Worm (Caenorhabditis elegans) whole organism, L1 larva: ENCODE measurements around the gene nhr-57.
A peak's percentile ranks its signal among the peaks of the same experiment; 100 is the strongest.

Experiments
- C04F5.9 ChIP-seq: sonication (generic microtip); optimal IDR thresholded peaks from 2 replicates; lab custom pipeline; 2016; ENCODE audit warnings: missing genetic modification characterization, missing compliant biosample characterization
- C34B4.2 ChIP-seq: sonication (generic microtip); optimal IDR thresholded peaks from 2 replicates; lab custom pipeline; 2017; ENCODE audit warnings: mild to moderate bottlenecking, missing genetic modification characterization, missing compliant biosample characterization
- aly-2 ChIP-seq: fragments of 150-350 bp; optimal IDR thresholded peaks from 2 replicates; lab custom pipeline; 2014; ENCODE audit warnings: missing biosample characterization, missing genetic modification characterization
- ama-1 ChIP-seq: fragments of 150-350 bp; optimal IDR thresholded peaks from 2 replicates; lab custom pipeline; 2014
- blmp-1 ChIP-seq: fragments of 150-350 bp; optimal IDR thresholded peaks from 2 replicates; lab custom pipeline; 2014; ENCODE audit warnings: missing biosample characterization, missing genetic modification characterization
- ceh-8 ChIP-seq: fragments of 200-800 bp; sonication (Bioruptor generic); optimal IDR thresholded peaks from 2 replicates; lab custom pipeline; 2018; ENCODE audit warnings: mild to moderate bottlenecking, missing genetic modification characterization, moderate library complexity, missing compliant biosample characterization
- ceh-90 ChIP-seq: sonication (generic microtip); optimal IDR thresholded peaks from 2 replicates; lab custom pipeline; 2016; ENCODE audit warnings: missing genetic modification characterization, missing compliant biosample characterization
- dsc-1 ChIP-seq: sonication (generic microtip); optimal IDR thresholded peaks from 2 replicates; lab custom pipeline; 2016; ENCODE audit warnings: mild to moderate bottlenecking, missing genetic modification characterization, missing compliant biosample characterization
- egl-27 ChIP-seq, 2 experiments: fragments of 150-350 bp in 1 of 2; sonication (generic microtip); optimal IDR thresholded peaks; 3 replicates each; lab custom pipeline; 2017 to 2018; ENCODE audit warnings: missing biosample characterization in 2 of 2, missing genetic modification characterization in 2 of 2, missing genetic modification reagents in 2 of 2
- elt-3 ChIP-seq, 6 experiments: fragments of 150-350 bp in 1 of 6; sonication (generic microtip); optimal IDR thresholded peaks; 2 replicates each; lab custom pipeline; 2017 to 2018; ENCODE audit warnings: missing biosample characterization in 6 of 6, missing genetic modification characterization in 6 of 6, inconsistent platforms in 1 of 6
- ets-5 ChIP-seq: fragments of 200-800 bp; sonication (Bioruptor generic); IDR thresholded peaks from 2 replicates; pipeline ENCODE4 v1.3.6; 2022; ENCODE audit warnings: missing genetic modification characterization, missing compliant biosample characterization
- fkh-4 ChIP-seq: sonication (generic microtip); optimal IDR thresholded peaks from 2 replicates; lab custom pipeline; 2016; ENCODE audit warnings: missing compliant biosample characterization, missing genetic modification characterization, borderline replicate concordance
- fkh-8 ChIP-seq: sonication (generic microtip); optimal IDR thresholded peaks from 2 replicates; lab custom pipeline; 2016; ENCODE audit warnings: mild to moderate bottlenecking, missing genetic modification characterization, missing compliant biosample characterization
- fos-1 ChIP-seq: fragments of 150-350 bp; optimal IDR thresholded peaks from 2 replicates; lab custom pipeline; 2014; ENCODE audit warnings: missing biosample characterization, missing genetic modification characterization
- hlh-17 ChIP-seq: fragments of 200-800 bp; sonication (Bioruptor generic); optimal IDR thresholded peaks from 2 replicates; lab custom pipeline; 2018; ENCODE audit warnings: missing genetic modification characterization, mild to moderate bottlenecking, missing compliant biosample characterization, moderate library complexity, borderline replicate concordance
- irx-1 ChIP-seq: sonication (generic microtip); optimal IDR thresholded peaks from 2 replicates; lab custom pipeline; 2016; ENCODE audit warnings: missing genetic modification characterization, missing compliant biosample characterization
- isw-1 ChIP-seq: fragments of 200-800 bp; sonication (Bioruptor generic); IDR thresholded peaks from 2 replicates; pipeline ENCODE4 v1.3.6; 2022; ENCODE audit warnings: missing genetic modification characterization, missing compliant biosample characterization
- jun-1 ChIP-seq: fragments of 150-350 bp; optimal IDR thresholded peaks from 2 replicates; lab custom pipeline; 2014; ENCODE audit warnings: missing biosample characterization, missing genetic modification reagents, missing genetic modification characterization
- lin-14 ChIP-seq: fragments of 200-800 bp; sonication (Bioruptor generic); optimal IDR thresholded peaks from 2 replicates; lab custom pipeline; 2018; ENCODE audit warnings: mild to moderate bottlenecking, missing genetic modification characterization, moderate library complexity, missing compliant biosample characterization
- lin-39 ChIP-seq: fragments of 150-350 bp; optimal IDR thresholded peaks from 2 replicates; lab custom pipeline; 2014; ENCODE audit warnings: missing biosample characterization, missing genetic modification reagents, missing genetic modification characterization
- lir-3 ChIP-seq: sonication (generic microtip); optimal IDR thresholded peaks from 2 replicates; lab custom pipeline; 2016; ENCODE audit warnings: mild to moderate bottlenecking, missing genetic modification characterization, moderate library complexity, missing compliant biosample characterization; ENCODE audit not compliant: poor library complexity
- lsy-2 ChIP-seq, 2 experiments: fragments of 150-350 bp; optimal IDR thresholded peaks; 2 replicates each; lab custom pipeline; 2014; ENCODE audit warnings: missing biosample characterization in 2 of 2, missing genetic modification characterization in 2 of 2
- mef-2 ChIP-seq: fragments of 150-350 bp; optimal IDR thresholded peaks from 2 replicates; lab custom pipeline; 2014; ENCODE audit warnings: missing biosample characterization, missing genetic modification characterization
- mep-1 ChIP-seq: fragments of 150-350 bp; optimal IDR thresholded peaks from 2 replicates; lab custom pipeline; 2014; ENCODE audit warnings: missing biosample characterization, missing genetic modification characterization
- nhr-20 ChIP-seq: sonication (generic microtip); optimal IDR thresholded peaks from 2 replicates; lab custom pipeline; 2016; ENCODE audit warnings: mild to moderate bottlenecking, missing genetic modification characterization, missing compliant biosample characterization
- nhr-47 ChIP-seq: sonication (generic microtip); optimal IDR thresholded peaks from 2 replicates; lab custom pipeline; 2016; ENCODE audit warnings: mild to moderate bottlenecking, missing genetic modification characterization, moderate library complexity, missing compliant biosample characterization
- nhr-71 ChIP-seq: sonication (generic microtip); optimal IDR thresholded peaks from 2 replicates; lab custom pipeline; 2016; ENCODE audit warnings: mild to moderate bottlenecking, missing genetic modification characterization, moderate library complexity, missing compliant biosample characterization
- nhr-85 ChIP-seq: sonication (generic microtip); peaks from one replicate; lab custom pipeline; 2016; ENCODE audit warnings: missing genetic modification characterization, inconsistent platforms, missing compliant biosample characterization
- nhr-90 ChIP-seq: sonication (generic microtip); optimal IDR thresholded peaks from 2 replicates; lab custom pipeline; 2016; ENCODE audit warnings: mild to moderate bottlenecking, missing genetic modification characterization, missing compliant biosample characterization; ENCODE audit not compliant: poor library complexity
- pqm-1 ChIP-seq: sonication (generic microtip); optimal IDR thresholded peaks from 3 replicates; lab custom pipeline; 2017; ENCODE audit warnings: missing biosample characterization, missing genetic modification characterization
- skn-1 ChIP-seq: fragments of 150-350 bp; optimal IDR thresholded peaks from 2 replicates; lab custom pipeline; 2014; ENCODE audit warnings: missing biosample characterization, missing genetic modification characterization
- snu-23 ChIP-seq: sonication (generic microtip); optimal IDR thresholded peaks from 2 replicates; lab custom pipeline; 2016; ENCODE audit warnings: missing genetic modification characterization, missing compliant biosample characterization
- sptf-1 ChIP-seq: fragments of 150-350 bp; optimal IDR thresholded peaks from 2 replicates; lab custom pipeline; 2014; ENCODE audit warnings: missing biosample characterization, missing genetic modification characterization
- swsn-7 ChIP-seq: sonication (generic microtip); optimal IDR thresholded peaks from 2 replicates; lab custom pipeline; 2016; ENCODE audit warnings: missing genetic modification characterization, missing compliant biosample characterization
- tbx-2 ChIP-seq: sonication (generic microtip); optimal IDR thresholded peaks from 2 replicates; lab custom pipeline; 2016; ENCODE audit warnings: missing genetic modification characterization, missing compliant biosample characterization
- tlp-1 ChIP-seq: fragments of 150-350 bp; optimal IDR thresholded peaks from 2 replicates; lab custom pipeline; 2014; ENCODE audit warnings: missing biosample characterization, missing genetic modification characterization
- unc-130 ChIP-seq: fragments of 150-350 bp; optimal IDR thresholded peaks from 2 replicates; lab custom pipeline; 2017; ENCODE audit warnings: missing biosample characterization, missing genetic modification characterization, inconsistent platforms
- unc-62 ChIP-seq: fragments of 150-350 bp; optimal IDR thresholded peaks from 2 replicates; lab custom pipeline; 2014; ENCODE audit warnings: missing biosample characterization, missing genetic modification reagents, missing genetic modification characterization
- unc-86 ChIP-seq: sonication (generic microtip); optimal IDR thresholded peaks from 2 replicates; lab custom pipeline; 2016; ENCODE audit warnings: missing genetic modification characterization, missing compliant biosample characterization
- unc-98 ChIP-seq: fragments of 200-800 bp; sonication (Bioruptor generic); IDR thresholded peaks from 2 replicates; pipeline ENCODE4 v1.3.6; 2022; ENCODE audit warnings: missing genetic modification characterization, missing compliant biosample characterization
- vab-15 ChIP-seq: sonication (generic microtip); optimal IDR thresholded peaks from 2 replicates; lab custom pipeline; 2017; ENCODE audit warnings: missing genotype, mild to moderate bottlenecking, missing genetic modification characterization, missing compliant biosample characterization
- zip-4 ChIP-seq: fragments of 200-800 bp; sonication (Bioruptor generic); optimal IDR thresholded peaks from 2 replicates; lab custom pipeline; 2018; ENCODE audit warnings: mild to moderate bottlenecking, missing genetic modification characterization, moderate library complexity, missing compliant biosample characterization
- ztf-11 ChIP-seq, 2 experiments: sonication (generic microtip); optimal IDR thresholded peaks; 2 replicates each; lab custom pipeline; 2016 to 2017; ENCODE audit warnings: missing genetic modification characterization in 2 of 2, missing biosample characterization in 1 of 2, missing compliant biosample characterization in 1 of 2

The nhr-57 gene

ce11 chrV:4157291-4157690 is 25.6 kb downstream of the nhr-57 start (continued):
- no peak for TF ChIP-seq nhr-47 (tag; lab: Kevin White, UChicago)
- TF ChIP-seq dsc-1 = no peak
- TF ChIP-seq C34B4.2 (tag; lab: Kevin White, UChicago) = no peak
- TF ChIP-seq elt-3 (tag; optimal IDR thresholded peaks at IDR 0.05; lab: Kevin White, UChicago) = no peak
- no peak for TF ChIP-seq aly-2 (tag; lab: Kevin White, UChicago)
- no peak for TF ChIP-seq unc-98 (GFP tag; lab: Robert Waterston, UW)
- no peak for TF ChIP-seq ama-1
- TF ChIP-seq tlp-1 = no peak
- TF ChIP-seq ceh-90 = no peak
- TF ChIP-seq pqm-1 (tag; lab: Kevin White, UChicago) = no peak
- no peak for TF ChIP-seq unc-130
- no peak for TF ChIP-seq sptf-1
- no peak for TF ChIP-seq egl-27 (tag; optimal IDR thresholded peaks at IDR 0.05; lab: Kevin White, UChicago)
- no peak for TF ChIP-seq isw-1
- no peak for TF ChIP-seq ceh-8 (GFP tag; lab: Kevin White, UChicago)
- no peak for TF ChIP-seq hlh-17
- no peak for TF ChIP-seq vab-15 (tag; lab: Kevin White, UChicago)
- no peak for TF ChIP-seq blmp-1 (tag; lab: Kevin White, UChicago)
- peak in 1 of 2 experiments; percentile 52 for TF ChIP-seq lsy-2 (tag; optimal IDR thresholded peaks at IDR 0.05; lab: Kevin White, UChicago)
- no peak for TF ChIP-seq fkh-4 (tag; lab: Kevin White, UChicago)
- TF ChIP-seq lin-39 = no peak
- no peak for TF ChIP-seq ztf-11 (tag; optimal IDR thresholded peaks at IDR 0.05; lab: Kevin White, UChicago)
- peak; percentile 4 for TF ChIP-seq swsn-7 (tag; lab: Kevin White, UChicago)
- TF ChIP-seq lir-3 = no peak
- TF ChIP-seq mep-1 (tag; lab: Kevin White, UChicago) = no peak
- no peak for TF ChIP-seq ets-5 (GFP tag; lab: Robert Waterston, UW)
- TF ChIP-seq snu-23 (GFP tag; lab: Kevin White, UChicago) = peak; percentile 26
- no peak for TF ChIP-seq nhr-85
- no peak for TF ChIP-seq unc-62 (GFP tag; lab: Kevin White, UChicago)
- TF ChIP-seq nhr-20 (tag; lab: Kevin White, UChicago) = peak; percentile 34
- TF ChIP-seq zip-4 = no peak
- no peak for TF ChIP-seq nhr-90
- no peak for TF ChIP-seq fos-1 (tag; lab: Kevin White, UChicago)
- peak; percentile 88 for TF ChIP-seq lin-14
- no peak for TF ChIP-seq skn-1 (tag; lab: Kevin White, UChicago)

ce11 chrV:4160086-4160485 is 28.4 kb downstream of the nhr-57 start, which contains the start of gene Y45G5AM.5:
Gene Y45G5AM.5, plus strand, starts transcription at chrV:4160386.
- TF ChIP-seq mef-2 (tag; lab: Kevin White, UChicago) (no peak), zip-4 (no peak), nhr-71 (tag; lab: Kevin White, UChicago) (no peak), tbx-2 (tag; lab: Kevin White, UChicago) (no peak), unc-86 (tag; lab: Kevin White, UChicago) (no peak), jun-1 (tag; lab: Kevin White, UChicago) (no peak), C04F5.9 (no peak), fos-1 (tag; lab: Kevin White, UChicago) (no peak), nhr-20 (tag; lab: Kevin White, UChicago) (no peak), nhr-90 (no peak), nhr-85 (no peak), irx-1 (tag; lab: Kevin White, UChicago) (no peak), ztf-11 (tag; optimal IDR thresholded peaks at IDR 0.05; lab: Kevin White, UChicago) (no peak), aly-2 (tag; lab: Kevin White, UChicago) (no peak), fkh-8 (no peak)
